Worm (Caenorhabditis elegans): Measurements from ENCODE around the gene ddl-3.

ddl-3 gene

ce11 chrII:14361719-14362118 lies 17.5 kb upstream of the ddl-3 start, which contains the start of gene tebp-1:
tebp-1 (plus strand) TSS chrII:14362019.
- TF ChIP-seq ZK546.5 (tag; optimal IDR thresholded peaks at IDR 0.05), result no peak
- no peak for TF ChIP-seq nhr-12 (tag; optimal IDR thresholded peaks at IDR 0.05)
- TF ChIP-seq egl-27 (tag; optimal IDR thresholded peaks at IDR 0.05), result no peak
- no peak for TF ChIP-seq F13H6.1 (tag; optimal IDR thresholded peaks at IDR 0.05)
- TF ChIP-seq skn-1 (tag; optimal IDR thresholded peaks at IDR 0.05), result no peak
- no peak for TF ChIP-seq ceh-82 (tag; optimal IDR thresholded peaks at IDR 0.05)
- no peak for TF ChIP-seq fos-1 (tag; optimal IDR thresholded peaks at IDR 0.05)
- no peak for TF ChIP-seq sma-9 (GFP tag; optimal IDR thresholded peaks at IDR 0.05)
- no peak for TF ChIP-seq sma-9 (tag; optimal IDR thresholded peaks at IDR 0.05)
- TF ChIP-seq lin-13 (GFP tag; optimal IDR thresholded peaks at IDR 0.05), result no peak
- TF ChIP-seq lin-39 (tag; optimal IDR thresholded peaks at IDR 0.05), result no peak
- TF ChIP-seq snpc-4 (tag; optimal IDR thresholded peaks at IDR 0.05), result no peak
- no peak for TF ChIP-seq nhr-11 (tag; optimal IDR thresholded peaks at IDR 0.05)

- TF ChIP-seq nhr-77 (tag; optimal IDR thresholded peaks at IDR 0.05) (no peak), ztf-1 (GFP tag; conservative IDR thresholded peaks at IDR 0.05) (no peak), nhr-10 (tag; optimal IDR thresholded peaks at IDR 0.05) (no peak), sma-3 (GFP tag; optimal IDR thresholded peaks at IDR 0.05) (no peak), lin-13 (GFP tag; optimal IDR thresholded peaks at IDR 0.05) (no peak), R02D3.7 (tag; optimal IDR thresholded peaks at IDR 0.05) (no peak)
These were observed 16.4 kb upstream of the ddl-3 start for ce11 chrII:14360675-14361074.

ce11 chrII:14359007-14359406 lies 14.8 kb upstream of the ddl-3 start:
- TF ChIP-seq peb-1 (tag; optimal IDR thresholded peaks at IDR 0.05), result no peak
- TF ChIP-seq ztf-1 (GFP tag; conservative IDR thresholded peaks at IDR 0.05), result no peak
- TF ChIP-seq unc-55 (GFP tag; optimal IDR thresholded peaks at IDR 0.05), result no peak
- TF ChIP-seq dmd-4 (tag; optimal IDR thresholded peaks at IDR 0.05), result no peak
- TF ChIP-seq ztf-11 (tag; optimal IDR thresholded peaks at IDR 0.05), result no peak
- TF ChIP-seq lin-11 (tag; optimal IDR thresholded peaks at IDR 0.05), result no peak
- TF ChIP-seq nhr-23 (tag; optimal IDR thresholded peaks at IDR 0.05), result no peak

ce11 chrII:14357936-14358416 lies 13.7 kb upstream of the ddl-3 start, which contains the start of the genes agl-1 and pfs-2:
agl-1 (minus strand) TSS chrII:14358113.
pfs-2 (plus strand) TSS chrII:14358366.
- no peak for TF ChIP-seq peb-1 (tag; optimal IDR thresholded peaks at IDR 0.05)
- no peak for TF ChIP-seq alr-1 (tag; optimal IDR thresholded peaks at IDR 0.05)
- peak; percentile 51 for TF ChIP-seq Y55F3AM.14 (GFP tag; optimal IDR thresholded peaks at IDR 0.05)
- TF ChIP-seq skn-1 (tag; optimal IDR thresholded peaks at IDR 0.05), result no peak
- peak; percentile 90 for TF ChIP-seq gmeb-1 (tag; optimal IDR thresholded peaks at IDR 0.05)
- TF ChIP-seq nhr-25 (tag; optimal IDR thresholded peaks at IDR 0.05), result peak; percentile 42
- peak; percentile 63 for TF ChIP-seq sma-9 (GFP tag; optimal IDR thresholded peaks at IDR 0.05)
- TF ChIP-seq sma-9 (tag; optimal IDR thresholded peaks at IDR 0.05), result no peak
- peak; percentile 64 for TF ChIP-seq F13H6.1 (tag; optimal IDR thresholded peaks at IDR 0.05)
- TF ChIP-seq nhr-237 (tag; optimal IDR thresholded peaks at IDR 0.05), result no peak
- peak; percentile 82 for TF ChIP-seq crh-2 (tag; optimal IDR thresholded peaks at IDR 0.05)
- TF ChIP-seq sma-3 (GFP tag; optimal IDR thresholded peaks at IDR 0.05), result peak; percentile 40
- TF ChIP-seq R02D3.7 (tag; optimal IDR thresholded peaks at IDR 0.05), result no peak
- no peak for TF ChIP-seq aly-2 (tag; optimal IDR thresholded peaks at IDR 0.05)
- no peak for TF ChIP-seq nhr-77 (tag; optimal IDR thresholded peaks at IDR 0.05)
- peak; percentile 7 for TF ChIP-seq lin-11 (tag; optimal IDR thresholded peaks at IDR 0.05)
- TF ChIP-seq ztf-1 (GFP tag; conservative IDR thresholded peaks at IDR 0.05), result no peak
- TF ChIP-seq mdl-1 (tag; optimal IDR thresholded peaks at IDR 0.05), result peak; percentile 51 to 75
- TF ChIP-seq ztf-11 (tag; optimal IDR thresholded peaks at IDR 0.05), result no peak
- TF ChIP-seq elt-1 (tag; optimal IDR thresholded peaks at IDR 0.05), result no peak
- TF ChIP-seq fos-1 (tag; optimal IDR thresholded peaks at IDR 0.05), result peak; percentile 31
- TF ChIP-seq sem-4 (tag; optimal IDR thresholded peaks at IDR 0.05), result peak; percentile 22
- TF ChIP-seq unc-39 (tag; optimal IDR thresholded peaks at IDR 0.05), result no peak
- TF ChIP-seq nhr-129 (tag; optimal IDR thresholded peaks at IDR 0.05), result peak; percentile 81
- TF ChIP-seq mbf-1 (tag; optimal IDR thresholded peaks at IDR 0.05), result no peak
- TF ChIP-seq unc-55 (GFP tag; optimal IDR thresholded peaks at IDR 0.05), result peak; percentile 84
- peak; percentile 91 for TF ChIP-seq C34F6.9 (tag; optimal IDR thresholded peaks at IDR 0.05)
- TF ChIP-seq nhr-11 (tag; optimal IDR thresholded peaks at IDR 0.05), result no peak
- no peak for TF ChIP-seq nhr-23 (tag; optimal IDR thresholded peaks at IDR 0.05)
- TF ChIP-seq blmp-1 (tag; optimal IDR thresholded peaks at IDR 0.05; ENCODE audit: insufficient read depth), result peak; percentile 2
- TF ChIP-seq ZK546.5 (tag; optimal IDR thresholded peaks at IDR 0.05), result peak; percentile 43
- TF ChIP-seq ceh-82 (tag; optimal IDR thresholded peaks at IDR 0.05), result no peak
- TF ChIP-seq nhr-12 (tag; optimal IDR thresholded peaks at IDR 0.05), result no peak
- no peak for TF ChIP-seq ztf-4 (tag; optimal IDR thresholded peaks at IDR 0.05)
- peak; percentile 53 for TF ChIP-seq mab-5 (tag; optimal IDR thresholded peaks at IDR 0.05)
- no peak for TF ChIP-seq elt-3 (tag; optimal IDR thresholded peaks at IDR 0.05)
- TF ChIP-seq egl-27 (tag; optimal IDR thresholded peaks at IDR 0.05), result peak; percentile 10
- peak; percentile 25 for TF ChIP-seq ama-1 (optimal IDR thresholded peaks at IDR 0.05)
- no peak for TF ChIP-seq unc-62 (GFP tag; optimal IDR thresholded peaks at IDR 0.05)
- TF ChIP-seq zag-1 (tag; optimal IDR thresholded peaks at IDR 0.05), result peak; percentile 39
- TF ChIP-seq ceh-16 (tag; optimal IDR thresholded peaks at IDR 0.05), result no peak
- no peak for TF ChIP-seq dmd-4 (tag; optimal IDR thresholded peaks at IDR 0.05)
